Fruit fly (Drosophila melanogaster) whole organism, embryonic: ENCODE results near the gene Abca3.
A peak's percentile ranks its signal among the peaks of the same experiment; 100 is the strongest.

Source experiments
- Antp ChIP-seq: fragments of 200-800 bp; sonication (Bioruptor generic); optimal IDR thresholded peaks from 3 replicates; lab custom pipeline; 2016; ENCODE audit warnings: missing biosample characterization, missing genetic modification characterization
- CG12299 ChIP-seq: fragments of 200-800 bp; sonication (Bioruptor generic); optimal IDR thresholded peaks from 2 replicates; lab custom pipeline; 2018; ENCODE audit warnings: missing biosample characterization, mild to moderate bottlenecking, missing genetic modification characterization
- CG12659 ChIP-seq: fragments of 200-800 bp; sonication (Bioruptor generic); optimal IDR thresholded peaks from 3 replicates; lab custom pipeline; 2017; ENCODE audit warnings: mild to moderate bottlenecking, missing biosample characterization, missing genetic modification reagents, missing genetic modification characterization
- CG13287 ChIP-seq: fragments of 200-800 bp; sonication (Bioruptor generic); IDR thresholded peaks from 2 replicates; pipeline ENCODE4 v1.3.6; 2022; ENCODE audit warnings: missing biosample characterization, missing genetic modification characterization; ENCODE audit not compliant: partially characterized antibody
- CG13624 ChIP-seq: fragments of 200-800 bp; sonication (Bioruptor generic); optimal IDR thresholded peaks from 2 replicates; lab custom pipeline; 2016; ENCODE audit warnings: missing biosample characterization, missing genetic modification characterization
- CG15269 ChIP-seq: fragments of 200-800 bp; sonication (Bioruptor generic); optimal IDR thresholded peaks from 2 replicates; lab custom pipeline; 2018; ENCODE audit warnings: missing biosample characterization, mild to moderate bottlenecking, missing genetic modification characterization, moderate library complexity
- CG1529 ChIP-seq: fragments of 200-800 bp; sonication (Bioruptor generic); optimal IDR thresholded peaks from 3 replicates; lab custom pipeline; 2018; ENCODE audit warnings: missing biosample characterization, missing genetic modification characterization
- CG15514 ChIP-seq: fragments of 200-800 bp; sonication (Bioruptor generic); optimal IDR thresholded peaks from 3 replicates; lab custom pipeline; 2017; ENCODE audit warnings: missing biosample characterization, missing genetic modification characterization, mild to moderate bottlenecking, moderate library complexity, missing genetic modification reagents
- CG1603 ChIP-seq: fragments of 200-800 bp; sonication (Bioruptor generic); optimal IDR thresholded peaks from 2 replicates; lab custom pipeline; 2019; ENCODE audit warnings: missing biosample characterization, mild to moderate bottlenecking, missing genetic modification characterization, moderate library complexity
- CG17328 ChIP-seq: fragments of 200-800 bp; sonication (Bioruptor generic); IDR thresholded peaks from 2 replicates; pipeline ENCODE4 v1.3.6; 2022; ENCODE audit warnings: missing biosample characterization, missing genetic modification characterization
- CG17361 ChIP-seq: fragments of 200-800 bp; sonication (Bioruptor generic); IDR thresholded peaks from 3 replicates; pipeline ENCODE4 v1.3.6; 2022; ENCODE audit warnings: missing biosample characterization, missing genetic modification characterization
- CG2678 ChIP-seq: fragments of 200-800 bp; sonication (Bioruptor generic); optimal IDR thresholded peaks from 3 replicates; lab custom pipeline; 2019; ENCODE audit warnings: missing biosample characterization, mild to moderate bottlenecking, missing genetic modification characterization, moderate library complexity
- CG31224 ChIP-seq: fragments of 200-800 bp; sonication (Bioruptor generic); IDR thresholded peaks from 2 replicates; pipeline ENCODE4 v1.3.6; 2022; ENCODE audit warnings: missing biosample characterization, missing genetic modification characterization
- CG3407 ChIP-seq: fragments of 200-800 bp; sonication (Bioruptor generic); optimal IDR thresholded peaks from 2 replicates; lab custom pipeline; 2018; ENCODE audit warnings: missing biosample characterization, mild to moderate bottlenecking, missing genetic modification characterization
- CG34224 ChIP-seq: fragments of 200-800 bp; sonication (Bioruptor generic); IDR thresholded peaks from 3 replicates; pipeline ENCODE4 v1.3.6; 2022; ENCODE audit warnings: missing biosample characterization, missing genetic modification characterization; ENCODE audit not compliant: partially characterized antibody
- CG43689 ChIP-seq: fragments of 200-800 bp; sonication (Bioruptor generic); IDR thresholded peaks from 2 replicates; pipeline ENCODE4 v1.3.6; 2022; ENCODE audit warnings: missing biosample characterization, missing genetic modification characterization
- CG5953 ChIP-seq: fragments of 200-800 bp; sonication (Bioruptor generic); IDR thresholded peaks from 2 replicates; pipeline ENCODE4 v1.3.6; 2022; ENCODE audit warnings: missing biosample characterization, missing genetic modification characterization
- CG6813 ChIP-seq: fragments of 200-800 bp; sonication (Bioruptor generic); optimal IDR thresholded peaks from 2 replicates; lab custom pipeline; 2017; ENCODE audit warnings: missing biosample characterization, missing genetic modification characterization, mild to moderate bottlenecking, moderate library complexity, missing genetic modification reagents
- CG6854 ChIP-seq: fragments of 200-800 bp; sonication (Bioruptor generic); optimal IDR thresholded peaks from 3 replicates; lab custom pipeline; 2017; ENCODE audit warnings: missing biosample characterization, mild to moderate bottlenecking, missing genetic modification characterization
- CG8924 ChIP-seq: fragments of 200-800 bp; optimal IDR thresholded peaks from 3 replicates; lab custom pipeline; 2019; ENCODE audit warnings: missing biosample characterization, mild to moderate bottlenecking, missing genetic modification characterization, moderate library complexity
- CG9437 ChIP-seq: fragments of 200-800 bp; sonication (Bioruptor generic); optimal IDR thresholded peaks from 2 replicates; lab custom pipeline; 2018; ENCODE audit warnings: missing biosample characterization, mild to moderate bottlenecking, missing genetic modification characterization
- CG9609 ChIP-seq: fragments of 200-800 bp; sonication (Bioruptor generic); optimal IDR thresholded peaks from 3 replicates; lab custom pipeline; 2016; ENCODE audit warnings: missing biosample characterization, missing genetic modification characterization
- CG9817 ChIP-seq: fragments of 200-800 bp; sonication (Bioruptor generic); optimal IDR thresholded peaks from 2 replicates; lab custom pipeline; 2018; ENCODE audit warnings: missing biosample characterization, mild to moderate bottlenecking, missing genetic modification characterization, moderate library complexity
- D ChIP-seq, 2 experiments: fragments of 200-800 bp in 1 of 2; fragments of >200 bp in 1 of 2; sonication (Bioruptor generic) in 1 of 2; optimal IDR thresholded peaks; 2 replicates in 1 of 2; 3 replicates in 1 of 2; lab custom pipeline; 2017; ENCODE audit warnings: mild to moderate bottlenecking in 1 of 2, missing biosample characterization in 1 of 2, missing genetic modification characterization in 1 of 2, missing genetic modification reagents in 1 of 2
- Dek ChIP-seq: fragments of 200-800 bp; sonication (Bioruptor generic); optimal IDR thresholded peaks from 3 replicates; lab custom pipeline; 2019; ENCODE audit warnings: missing biosample characterization, mild to moderate bottlenecking, missing genetic modification characterization, moderate library complexity
- Fer2 ChIP-seq: fragments of 200-800 bp; sonication (Bioruptor generic); optimal IDR thresholded peaks from 2 replicates; lab custom pipeline; 2018; ENCODE audit warnings: missing biosample characterization, mild to moderate bottlenecking, missing genetic modification characterization, moderate library complexity
- Fer3 ChIP-seq: fragments of 200-800 bp; sonication (Bioruptor generic); optimal IDR thresholded peaks from 2 replicates; lab custom pipeline; 2018; ENCODE audit warnings: missing biosample characterization, mild to moderate bottlenecking, missing genetic modification characterization, moderate library complexity
- Hmr ChIP-seq: fragments of 200-800 bp; sonication (Bioruptor generic); optimal IDR thresholded peaks from 3 replicates; lab custom pipeline; 2017; ENCODE audit warnings: mild to moderate bottlenecking, missing biosample characterization, missing genetic modification reagents, missing genetic modification characterization
- Optix ChIP-seq: fragments of 200-800 bp; sonication (Bioruptor generic); IDR thresholded peaks from 3 replicates; pipeline ENCODE4 v1.3.6; 2022; ENCODE audit warnings: missing biosample characterization, missing genetic modification characterization
- Taf1 ChIP-seq: fragments of 200-800 bp; sonication (Bioruptor generic); IDR thresholded peaks from 2 replicates; pipeline ENCODE4 v1.3.6; 2022; ENCODE audit warnings: missing biosample characterization, missing genetic modification characterization
- aop ChIP-seq: fragments of 200-800 bp; sonication (Bioruptor generic); IDR thresholded peaks from 2 replicates; pipeline ENCODE4 v1.3.6; 2022; ENCODE audit warnings: missing biosample characterization, missing genetic modification characterization
- bigmax ChIP-seq: fragments of 200-800 bp; sonication (Bioruptor generic); optimal IDR thresholded peaks from 2 replicates; lab custom pipeline; 2018; ENCODE audit warnings: missing biosample characterization, mild to moderate bottlenecking, missing genetic modification characterization
- caup ChIP-seq: fragments of 200-800 bp; sonication (Bioruptor generic); optimal IDR thresholded peaks from 3 replicates; lab custom pipeline; 2017; ENCODE audit warnings: missing biosample characterization, mild to moderate bottlenecking, missing genetic modification characterization, moderate library complexity; ENCODE audit not compliant: severe bottlenecking
- chif ChIP-seq, 2 experiments: fragments of 200-800 bp; sonication (Bioruptor generic); optimal IDR thresholded peaks; 3 replicates each; lab custom pipeline; 2016; ENCODE audit warnings: missing biosample characterization in 2 of 2, missing genetic modification characterization in 2 of 2
- crol ChIP-seq: fragments of 200-800 bp; sonication (Bioruptor generic); IDR thresholded peaks from 2 replicates; pipeline ENCODE4 v1.3.6; 2022; ENCODE audit warnings: missing biosample characterization, missing genetic modification characterization
- cwo ChIP-seq: fragments of 200-800 bp; sonication (Bioruptor generic); optimal IDR thresholded peaks from 3 replicates; lab custom pipeline; 2017; ENCODE audit warnings: missing biosample characterization, missing genetic modification characterization, mild to moderate bottlenecking, moderate library complexity, missing genetic modification reagents
- dati ChIP-seq: fragments of 200-800 bp; sonication (Bioruptor generic); IDR thresholded peaks from 2 replicates; pipeline ENCODE4 v1.3.6; 2022; ENCODE audit warnings: missing biosample characterization, missing genetic modification characterization
- dpn ChIP-seq, 2 experiments: fragments of 200-800 bp; sonication (Bioruptor generic); optimal IDR thresholded peaks; 3 replicates each; lab custom pipeline; 2016; ENCODE audit warnings: missing biosample characterization in 2 of 2, missing genetic modification characterization in 2 of 2
- gem ChIP-seq: fragments of 200-800 bp; sonication (Bioruptor generic); optimal IDR thresholded peaks from 2 replicates; lab custom pipeline; 2019; ENCODE audit warnings: missing biosample characterization, mild to moderate bottlenecking, missing genetic modification characterization, moderate library complexity
- ken ChIP-seq: fragments of 200-800 bp; sonication (Bioruptor generic); IDR thresholded peaks from 3 replicates; pipeline ENCODE4 v1.3.6; 2022; ENCODE audit warnings: missing biosample characterization, missing genetic modification characterization
- odd ChIP-seq: fragments of 200-800 bp; sonication (Bioruptor generic); optimal IDR thresholded peaks from 2 replicates; lab custom pipeline; 2017; ENCODE audit warnings: missing biosample characterization, mild to moderate bottlenecking, missing genetic modification characterization
- org-1 ChIP-seq: fragments of 200-800 bp; sonication (Bioruptor generic); optimal IDR thresholded peaks from 2 replicates; lab custom pipeline; 2017; ENCODE audit warnings: missing biosample characterization, missing genetic modification characterization
- pb ChIP-seq: fragments of 200-800 bp; sonication (Bioruptor generic); optimal IDR thresholded peaks from 3 replicates; lab custom pipeline; 2016; ENCODE audit warnings: missing biosample characterization, missing genetic modification characterization
- sens-2 ChIP-seq: fragments of 200-800 bp; sonication (Bioruptor generic); IDR thresholded peaks from 2 replicates; pipeline ENCODE4 v1.3.6; 2022; ENCODE audit warnings: missing biosample characterization, missing genetic modification characterization
- slbo ChIP-seq: fragments of 200-800 bp; sonication (Bioruptor generic); IDR thresholded peaks from 2 replicates; pipeline ENCODE4 v1.3.6; 2022; ENCODE audit warnings: missing biosample characterization, missing genetic modification characterization
- toy ChIP-seq: fragments of 200-800 bp; sonication (Bioruptor generic); IDR thresholded peaks from 2 replicates; pipeline ENCODE4 v1.3.6; 2022; ENCODE audit warnings: missing biosample characterization, missing genetic modification characterization
- unc-4 ChIP-seq: fragments of 200-800 bp; sonication (Bioruptor generic); IDR thresholded peaks from 2 replicates; pipeline ENCODE4 v1.3.6; 2022; ENCODE audit warnings: missing biosample characterization, missing genetic modification characterization; ENCODE audit not compliant: partially characterized antibody
- unpg ChIP-seq: fragments of 200-800 bp; sonication (Bioruptor generic); optimal IDR thresholded peaks from 3 replicates; lab custom pipeline; 2018; ENCODE audit warnings: missing biosample characterization, mild to moderate bottlenecking, missing genetic modification characterization, moderate library complexity
- vvl ChIP-seq: fragments of 200-800 bp; sonication (Bioruptor generic); IDR thresholded peaks from 2 replicates; pipeline ENCODE4 v1.3.6; 2022; ENCODE audit warnings: missing biosample characterization, missing genetic modification characterization

The Abca3 gene

DNA sequence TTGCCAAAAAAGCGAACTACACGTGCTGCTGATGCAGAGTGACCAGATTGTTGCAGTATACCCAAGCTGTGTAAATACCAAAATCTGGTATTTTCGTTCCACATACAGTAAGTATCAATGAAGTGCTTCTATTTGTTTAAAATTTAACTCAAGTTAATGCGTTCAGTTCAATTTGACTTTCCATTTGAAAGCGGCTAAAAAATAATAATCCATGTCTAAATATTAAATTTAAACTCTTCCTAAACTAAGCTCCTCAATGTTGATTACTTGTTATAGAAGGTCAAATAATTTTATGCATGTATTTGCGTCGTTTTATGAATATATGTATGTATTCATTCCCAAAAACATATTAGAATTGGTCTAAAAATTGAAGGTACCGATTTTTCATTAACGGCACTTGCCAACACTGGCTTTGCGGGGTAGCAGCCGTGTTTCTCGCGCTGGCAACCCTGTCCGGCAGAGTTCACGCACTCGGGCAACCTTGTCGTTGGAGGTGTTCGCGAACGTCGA is 43.4 kb upstream of the Abca3 start, which contains the start of the genes peng and sol (continued):
- TF ChIP-seq unc-4 (GFP tag; lab: Robert Waterston, UW) (no peak), CG43689 (no peak), Optix (GFP tag; lab: Robert Waterston, UW) (no peak), CG6854 (peak; percentile 38), CG31224 (GFP tag; lab: Robert Waterston, UW) (no peak; the same call in 1 of the 2 replicates), odd (GFP tag; lab: Kevin White, UChicago) (peak; percentile 24), CG9609 (GFP tag; lab: Kevin White, UChicago) (peak; percentile 57), pb (no peak), dati (GFP tag; lab: Robert Waterston, UW) (no peak), unpg (GFP tag; lab: Kevin White, UChicago) (peak; percentile 66), Antp (GFP tag; lab: Kevin White, UChicago) (peak; percentile 78), CG17328 (GFP tag; lab: Robert Waterston, UW) (peak; percentile 36), slbo (GFP tag; lab: Robert Waterston, UW) (peak; percentile 76), cwo (GFP tag; lab: Kevin White, UChicago) (peak; percentile 81), CG13624 (GFP tag; lab: Kevin White, UChicago) (peak; percentile 76), gem (tag; lab: Kevin White, UChicago) (peak; percentile 85), caup (GFP tag; lab: Kevin White, UChicago) (peak; percentile 56), CG12659 (peak; percentile 70), CG8924 (peak; percentile 46), chif (GFP tag; optimal IDR thresholded peaks at IDR 0.05; lab: Kevin White, UChicago) (peak; percentile 61 to 74), org-1 (GFP tag; lab: Kevin White, UChicago) (peak; percentile 59), CG1603 (peak; percentile 42), CG34224 (no peak), ken (0 out of 3 replicates have a peak, but pooled peaks have one; percentile 38), dpn (GFP tag; optimal IDR thresholded peaks at IDR 0.05; lab: Kevin White, UChicago) (peak; percentile 69 to 81), Taf1 (GFP tag; lab: Robert Waterston, UW) (no peak), CG17361 (GFP tag; lab: Robert Waterston, UW) (peak; percentile 84; the same call in 2 of the 3 replicates), CG2678 (tag; lab: Kevin White, UChicago) (peak; percentile 76), Hmr (GFP tag; lab: Kevin White, UChicago) (peak; percentile 82), CG9437 (GFP tag; lab: Kevin White, UChicago) (peak; percentile 60), CG1529 (GFP tag; lab: Kevin White, UChicago) (peak; percentile 18), vvl (GFP tag; lab: Robert Waterston, UW) (peak; percentile 73), Fer3 (tag; lab: Kevin White, UChicago) (peak; percentile 66), CG9817 (tag; lab: Kevin White, UChicago) (peak; percentile 62), aop (GFP tag; lab: Robert Waterston, UW) (no peak), CG12299 (tag; lab: Kevin White, UChicago) (peak; percentile 42), CG5953 (GFP tag; lab: Robert Waterston, UW) (no peak), sens-2 (GFP tag; lab: Robert Waterston, UW) (0 out of 2 replicates have a peak, but pooled peaks have one; percentile 4), CG13287 (0 out of 2 replicates have a peak, but pooled peaks have one; percentile 12), bigmax (GFP tag; lab: Kevin White, UChicago) (no peak), toy (no peak), Fer2 (peak; percentile 49), crol (GFP tag; lab: Robert Waterston, UW) (no peak), CG15269 (tag; lab: Kevin White, UChicago) (peak; percentile 68), CG6813 (GFP tag; lab: Kevin White, UChicago) (peak; percentile 30), Dek (tag; lab: Kevin White, UChicago) (peak; percentile 66), CG15514 (GFP tag; lab: Kevin White, UChicago) (peak; percentile 54), CG3407 (GFP tag; lab: Kevin White, UChicago) (no peak), D (optimal IDR thresholded peaks at IDR 0.05; lab: Kevin White, UChicago) (no peak), D (GFP tag; optimal IDR thresholded peaks at IDR 0.05; lab: Kevin White, UChicago) (peak; percentile 44)
